Fruit fly (Drosophila melanogaster): ENCODE results near the gene CG45095.
A peak's percentile ranks its signal among the peaks of the same experiment; 100 is the strongest.
"Not testable (repeated sequence)": the region's sequence is repeated elsewhere in the genome, so short reads cannot be mapped to it uniquely, and the experiment has no call there.

Gene CG45095

DNA sequence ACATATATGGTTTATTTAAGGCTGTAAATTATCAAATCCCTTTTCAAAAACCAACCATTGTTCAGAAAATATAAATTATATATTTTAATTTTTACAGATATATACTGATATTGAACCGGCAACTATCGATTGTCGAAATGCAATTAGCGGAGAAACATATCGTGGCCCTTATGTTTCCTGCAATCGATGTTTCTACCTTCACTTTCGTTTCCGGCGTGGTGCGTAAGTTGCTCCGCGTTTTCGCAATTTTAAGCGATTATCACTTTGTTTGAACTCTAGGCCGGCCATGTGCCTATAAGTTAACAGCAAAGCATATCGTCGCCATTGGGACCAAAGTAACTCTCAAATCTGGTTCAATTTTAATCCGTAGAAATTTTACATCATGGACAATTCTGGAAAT, 20.9 kb downstream of the CG45095 start, which contains the start of gene vig2 (continued):
- peak; percentile 68; the same call in 1 of the 2 replicates for TF ChIP-seq ham (GFP tag; IDR thresholded peaks at IDR 0.05)
- TF ChIP-seq Ptx1 (GFP tag; IDR thresholded peaks at IDR 0.05), result peak; percentile 70
- peak; percentile 32 for TF ChIP-seq CG1603 (tag; optimal IDR thresholded peaks at IDR 0.05)
- peak; percentile 90 for TF ChIP-seq Scr (GFP tag; IDR thresholded peaks at IDR 0.05; ENCODE audit: partially characterized antibody)
- peak; percentile 91 for TF ChIP-seq mld (GFP tag; IDR thresholded peaks at IDR 0.05; ENCODE audit: partially characterized antibody)
- peak; percentile 7 for TF ChIP-seq CG16815 (GFP tag; optimal IDR thresholded peaks at IDR 0.05)
- peak; percentile 75; the same call in 2 of the 3 replicates for TF ChIP-seq gce (GFP tag; IDR thresholded peaks at IDR 0.05)
- TF ChIP-seq zfh2 (GFP tag; optimal IDR thresholded peaks at IDR 0.05), result peak; percentile 10
- TF ChIP-seq zfh1 (GFP tag; IDR thresholded peaks at IDR 0.05), result peak; percentile 78
- TF ChIP-seq gsb-n (tag; optimal IDR thresholded peaks at IDR 0.05), result peak; percentile 6
- peak; percentile 49; the same call in 1 of the 3 replicates for TF ChIP-seq Mrtf (GFP tag; IDR thresholded peaks at IDR 0.05)
- TF ChIP-seq CG30020 (tag; optimal IDR thresholded peaks at IDR 0.05), result peak; percentile 25
- peak; percentile 63; the same call in 1 of the 2 replicates for TF ChIP-seq CG7372 (GFP tag; IDR thresholded peaks at IDR 0.05)
- TF ChIP-seq ap (GFP tag; IDR thresholded peaks at IDR 0.05), result peak; percentile 43; the same call in 1 of the 2 replicates
- peak; percentile 4 for TF ChIP-seq CG9876 (GFP tag; optimal IDR thresholded peaks at IDR 0.05)
- peak; percentile 24; the same call in 1 of the 3 replicates for TF ChIP-seq CG11560 (tag; IDR thresholded peaks at IDR 0.05)
- TF ChIP-seq slbo (GFP tag; IDR thresholded peaks at IDR 0.05), result peak; percentile 87
- TF ChIP-seq CG2116 (GFP tag; optimal IDR thresholded peaks at IDR 0.05), result peak; percentile 50
- peak; percentile 38 for TF ChIP-seq CoRest (tag; optimal IDR thresholded peaks at IDR 0.05)
- TF ChIP-seq ken (GFP tag; IDR thresholded peaks at IDR 0.05), result peak; percentile 70
- peak; percentile 73 for TF ChIP-seq caup (GFP tag; optimal IDR thresholded peaks at IDR 0.05; ENCODE audit: severe bottlenecking)
- TF ChIP-seq zen (tag; optimal IDR thresholded peaks at IDR 0.05), result peak; percentile 78
- TF ChIP-seq Usf (GFP tag; optimal IDR thresholded peaks at IDR 0.05), result peak; percentile 39
- TF ChIP-seq lov, prd (optimal IDR thresholded peaks at IDR 0.05): not testable (repeated sequence)
- peak; percentile 90; the same call in 2 of the 3 replicates for TF ChIP-seq lov (GFP tag; IDR thresholded peaks at IDR 0.05)
- TF ChIP-seq ara (GFP tag; IDR thresholded peaks at IDR 0.05), result peak; percentile 73
- TF ChIP-seq unpg (GFP tag; optimal IDR thresholded peaks at IDR 0.05), result peak; percentile 12
- TF ChIP-seq CG10267 (tag; optimal IDR thresholded peaks at IDR 0.05), result peak; percentile 0
- TF ChIP-seq Dbx (GFP tag; IDR thresholded peaks at IDR 0.05), result peak; percentile 85
- peak; percentile 57 for TF ChIP-seq fd3F (GFP tag; optimal IDR thresholded peaks at IDR 0.05)
- TF ChIP-seq Hsf (GFP tag; optimal IDR thresholded peaks at IDR 0.05), result peak; percentile 12
- peak; percentile 3 for TF ChIP-seq Nf-YC (tag; optimal IDR thresholded peaks at IDR 0.05)
- peak; percentile 39 for TF ChIP-seq scrt (GFP tag; optimal IDR thresholded peaks at IDR 0.05)
- TF ChIP-seq CG6175 (GFP tag; IDR thresholded peaks at IDR 0.05), result peak; percentile 71; the same call in 1 of the 3 replicates
- peak; percentile 71; the same call in 1 of the 2 replicates for TF ChIP-seq lmd (GFP tag; IDR thresholded peaks at IDR 0.05)
- peak; percentile 95 for TF ChIP-seq ci (GFP tag; IDR thresholded peaks at IDR 0.05)
- TF ChIP-seq ato (GFP tag; IDR thresholded peaks at IDR 0.05; ENCODE audit: partially characterized antibody), result peak; percentile 90
- peak; percentile 12 for TF ChIP-seq CG33557 (GFP tag; optimal IDR thresholded peaks at IDR 0.05)
- TF ChIP-seq CG12659 (GFP tag; optimal IDR thresholded peaks at IDR 0.05), result peak; percentile 44
- TF ChIP-seq bsh (GFP tag; optimal IDR thresholded peaks at IDR 0.05), result peak in 1 of 2 experiments; percentile 25
- peak; percentile 78 for TF ChIP-seq sens (GFP tag)
- TF ChIP-seq CG17829 (tag; optimal IDR thresholded peaks at IDR 0.05), result peak; percentile 3
- peak; percentile 57 for TF ChIP-seq CG6765 (GFP tag; optimal IDR thresholded peaks at IDR 0.05)
- TF ChIP-seq seq (GFP tag; IDR thresholded peaks at IDR 0.05), result 0 out of 2 replicates have a peak, but pooled peaks have one; percentile 32
- peak; percentile 39 for TF ChIP-seq CG30431 (GFP tag; optimal IDR thresholded peaks at IDR 0.05)
- TF ChIP-seq p53 (GFP tag; optimal IDR thresholded peaks at IDR 0.05), result peak; percentile 35
- peak; percentile 48 for TF ChIP-seq dm (GFP tag; optimal IDR thresholded peaks at IDR 0.05)
- TF ChIP-seq Dref (GFP tag; IDR thresholded peaks at IDR 0.05), result peak; percentile 92
- 0 out of 3 replicates have a peak, but pooled peaks have one; percentile 39 for TF ChIP-seq prd (GFP tag; IDR thresholded peaks at IDR 0.05)

Measured in whole organism, embryonic.